Fruit fly (Drosophila melanogaster): Measurements from ENCODE around the gene CG32371.

- no peak for TF ChIP-seq CG5204 (GFP tag; optimal IDR thresholded peaks at IDR 0.05)
- no peak for TF ChIP-seq Crg-1 (GFP tag; optimal IDR thresholded peaks at IDR 0.05)
- no peak for TF ChIP-seq CG7101 (tag; optimal IDR thresholded peaks at IDR 0.05)
- TF ChIP-seq cnc (optimal IDR thresholded peaks at IDR 0.05) = no peak
- TF ChIP-seq Clk (GFP tag; optimal IDR thresholded peaks at IDR 0.05) = no peak
- no peak for TF ChIP-seq toe (GFP tag; optimal IDR thresholded peaks at IDR 0.05)
- TF ChIP-seq kay (GFP tag; ENCODE audit: borderline replicate concordance) = no peak
- TF ChIP-seq cic (GFP tag; optimal IDR thresholded peaks at IDR 0.05) = no peak
- TF ChIP-seq CG11617 (GFP tag; optimal IDR thresholded peaks at IDR 0.05) = no peak
- TF ChIP-seq CG1620 (GFP tag; optimal IDR thresholded peaks at IDR 0.05) = no peak
Measured at dm6 chr3L:7787788-7788406, 19.7 kb upstream of the CG32371 start.
